Fruit fly (Drosophila melanogaster) whole organism, embryonic: ENCODE measurements around the gene miple2.

Source experiments
- Atf6 ChIP-seq: fragments of 200-800 bp; sonication (Bioruptor generic); IDR thresholded peaks from 2 replicates; pipeline ENCODE4 v1.3.6; 2022; ENCODE audit warnings: missing biosample characterization, missing genetic modification characterization
- B-H2 ChIP-seq: fragments of 200-800 bp; sonication (Bioruptor generic); optimal IDR thresholded peaks from 2 replicates; lab custom pipeline; 2018; ENCODE audit warnings: missing biosample characterization, mild to moderate bottlenecking, missing genetic modification characterization
- Bdp1 ChIP-seq: fragments of 200-800 bp; sonication (Bioruptor generic); optimal IDR thresholded peaks from 3 replicates; lab custom pipeline; 2016; ENCODE audit warnings: missing biosample characterization, missing genetic modification characterization
- BtbVII ChIP-seq: fragments of 200-800 bp; sonication (Bioruptor generic); optimal IDR thresholded peaks from 3 replicates; lab custom pipeline; 2017; ENCODE audit warnings: missing biosample characterization, mild to moderate bottlenecking, missing genetic modification characterization
- CG10431 ChIP-seq: fragments of 200-800 bp; sonication (Bioruptor generic); optimal IDR thresholded peaks from 3 replicates; lab custom pipeline; 2018; ENCODE audit warnings: missing biosample characterization, mild to moderate bottlenecking, missing genetic modification characterization
- CG11504 ChIP-seq: fragments of 200-800 bp; sonication (Bioruptor generic); optimal IDR thresholded peaks from 3 replicates; lab custom pipeline; 2019; ENCODE audit warnings: missing biosample characterization, mild to moderate bottlenecking, missing genetic modification characterization, moderate library complexity
- CG11696 ChIP-seq: fragments of 200-800 bp; sonication (Bioruptor generic); IDR thresholded peaks from 2 replicates; pipeline ENCODE4 v1.3.6; 2022; ENCODE audit warnings: missing biosample characterization, missing genetic modification characterization
- CG12391 ChIP-seq: fragments of 200-800 bp; sonication (Bioruptor generic); optimal IDR thresholded peaks from 3 replicates; lab custom pipeline; 2018; ENCODE audit warnings: missing biosample characterization, mild to moderate bottlenecking, missing genetic modification characterization, moderate library complexity
- CG12744 ChIP-seq: fragments of 200-800 bp; sonication (Bioruptor generic); optimal IDR thresholded peaks from 2 replicates; lab custom pipeline; 2016; ENCODE audit warnings: missing biosample characterization, missing genetic modification characterization
- CG13287 ChIP-seq: fragments of 200-800 bp; sonication (Bioruptor generic); IDR thresholded peaks from 2 replicates; pipeline ENCODE4 v1.3.6; 2022; ENCODE audit warnings: missing biosample characterization, missing genetic modification characterization; ENCODE audit not compliant: partially characterized antibody
- CG14441 ChIP-seq: fragments of 200-800 bp; sonication (Bioruptor generic); IDR thresholded peaks from 2 replicates; pipeline ENCODE4 v1.3.6; 2022; ENCODE audit warnings: missing biosample characterization, missing genetic modification characterization
- CG15696 ChIP-seq: fragments of 200-800 bp; sonication (Bioruptor generic); optimal IDR thresholded peaks from 2 replicates; lab custom pipeline; 2019; ENCODE audit warnings: missing biosample characterization, mild to moderate bottlenecking, missing genetic modification characterization, moderate library complexity
- CG1602 ChIP-seq: fragments of 200-800 bp; sonication (Bioruptor generic); optimal IDR thresholded peaks from 3 replicates; lab custom pipeline; 2016; ENCODE audit warnings: missing biosample characterization, missing genetic modification characterization
- CG17385 ChIP-seq: fragments of 200-800 bp; sonication (Bioruptor generic); optimal IDR thresholded peaks from 3 replicates; lab custom pipeline; 2018; ENCODE audit warnings: missing biosample characterization, mild to moderate bottlenecking, missing genetic modification characterization
- CG1832 ChIP-seq: fragments of 200-800 bp; sonication (Bioruptor generic); optimal IDR thresholded peaks from 2 replicates; lab custom pipeline; 2017; ENCODE audit warnings: missing biosample characterization, mild to moderate bottlenecking, missing genetic modification characterization, inconsistent platforms
- CG33557 ChIP-seq: fragments of 200-800 bp; sonication (Bioruptor generic); optimal IDR thresholded peaks from 2 replicates; lab custom pipeline; 2019; ENCODE audit warnings: missing biosample characterization, mild to moderate bottlenecking, missing genetic modification characterization, moderate library complexity
- CG6791 ChIP-seq: fragments of 200-800 bp; sonication (Bioruptor generic); IDR thresholded peaks from 3 replicates; pipeline ENCODE4 v1.3.6; 2022; ENCODE audit warnings: missing biosample characterization, missing genetic modification characterization; ENCODE audit not compliant: partially characterized antibody
- CG6813 ChIP-seq: fragments of 200-800 bp; sonication (Bioruptor generic); optimal IDR thresholded peaks from 2 replicates; lab custom pipeline; 2017; ENCODE audit warnings: missing biosample characterization, missing genetic modification characterization, mild to moderate bottlenecking, moderate library complexity, missing genetic modification reagents
- CG7786 ChIP-seq: fragments of 200-800 bp; sonication (Bioruptor generic); optimal IDR thresholded peaks from 2 replicates; lab custom pipeline; 2016; ENCODE audit warnings: missing biosample characterization, missing genetic modification characterization
- CG7987 ChIP-seq: fragments of 200-800 bp; sonication (Bioruptor generic); optimal IDR thresholded peaks from 2 replicates; lab custom pipeline; 2018; ENCODE audit warnings: missing biosample characterization, mild to moderate bottlenecking, missing genetic modification characterization, moderate library complexity
- CG8089 ChIP-seq: fragments of 200-800 bp; sonication (Bioruptor generic); optimal IDR thresholded peaks from 3 replicates; lab custom pipeline; 2016; ENCODE audit warnings: missing biosample characterization, missing genetic modification characterization
- CG9817 ChIP-seq: fragments of 200-800 bp; sonication (Bioruptor generic); optimal IDR thresholded peaks from 2 replicates; lab custom pipeline; 2018; ENCODE audit warnings: missing biosample characterization, mild to moderate bottlenecking, missing genetic modification characterization, moderate library complexity
- Chrac-16 ChIP-seq: fragments of 200-800 bp; sonication (Bioruptor generic); optimal IDR thresholded peaks from 3 replicates; lab custom pipeline; 2016; ENCODE audit warnings: missing biosample characterization, missing genetic modification characterization
- Fer3 ChIP-seq: fragments of 200-800 bp; sonication (Bioruptor generic); optimal IDR thresholded peaks from 2 replicates; lab custom pipeline; 2018; ENCODE audit warnings: missing biosample characterization, mild to moderate bottlenecking, missing genetic modification characterization, moderate library complexity
- H15 ChIP-seq: fragments of 200-800 bp; sonication (Bioruptor generic); IDR thresholded peaks from 3 replicates; pipeline ENCODE4 v1.3.6; 2022; ENCODE audit warnings: missing biosample characterization, missing genetic modification characterization
- Hr3 ChIP-seq: fragments of 200-800 bp; sonication (Bioruptor generic); optimal IDR thresholded peaks from 3 replicates; lab custom pipeline; 2016; ENCODE audit warnings: missing biosample characterization, missing genetic modification characterization
- Nf-YA ChIP-seq: fragments of 200-800 bp; sonication (Bioruptor generic); IDR thresholded peaks from 2 replicates; pipeline ENCODE4 v1.3.6; 2022; ENCODE audit warnings: missing biosample characterization, missing genetic modification characterization
- Side ChIP-seq: fragments of 200-800 bp; sonication (Bioruptor generic); optimal IDR thresholded peaks from 2 replicates; lab custom pipeline; 2016; ENCODE audit warnings: missing biosample characterization, missing genetic modification characterization
- Stat92E ChIP-seq, 3 experiments: fragments of >200 bp in 2 of 3; fragments of 200-800 bp in 1 of 3; sonication (Bioruptor generic) in 1 of 3; optimal IDR thresholded peaks; 2 replicates each; lab custom pipeline; 2017 to 2019; ENCODE audit warnings: missing biosample characterization in 3 of 3, missing genetic modification characterization in 3 of 3, mild to moderate bottlenecking in 1 of 3, moderate library complexity in 1 of 3
- ase ChIP-seq: fragments of 200-800 bp; sonication (Bioruptor generic); IDR thresholded peaks from 3 replicates; pipeline ENCODE4 v1.3.6; 2022; ENCODE audit warnings: missing biosample characterization, missing genetic modification characterization
- ato ChIP-seq: fragments of 200-800 bp; sonication (Bioruptor generic); IDR thresholded peaks from 2 replicates; pipeline ENCODE4 v1.3.6; 2022; ENCODE audit warnings: missing biosample characterization, missing genetic modification characterization; ENCODE audit not compliant: partially characterized antibody
- cas ChIP-seq: fragments of 200-800 bp; sonication (Bioruptor generic); IDR thresholded peaks from 2 replicates; pipeline ENCODE4 v1.3.6; 2022; ENCODE audit warnings: missing biosample characterization, missing genetic modification characterization
- crol ChIP-seq: fragments of 200-800 bp; sonication (Bioruptor generic); IDR thresholded peaks from 2 replicates; pipeline ENCODE4 v1.3.6; 2022; ENCODE audit warnings: missing biosample characterization, missing genetic modification characterization
- dan ChIP-seq: fragments of 200-800 bp; sonication (Bioruptor generic); IDR thresholded peaks from 2 replicates; pipeline ENCODE4 v1.3.6; 2022; ENCODE audit warnings: missing biosample characterization, missing genetic modification characterization
- fd64A ChIP-seq: fragments of 200-800 bp; sonication (Bioruptor generic); optimal IDR thresholded peaks from 3 replicates; lab custom pipeline; 2018; ENCODE audit warnings: missing biosample characterization, mild to moderate bottlenecking, missing genetic modification characterization
- ind ChIP-seq: fragments of 200-800 bp; sonication (Bioruptor generic); optimal IDR thresholded peaks from 3 replicates; lab custom pipeline; 2016; ENCODE audit warnings: missing biosample characterization, missing genetic modification characterization
- jumu ChIP-seq: fragments of 200-800 bp; sonication (Bioruptor generic); optimal IDR thresholded peaks from 3 replicates; lab custom pipeline; 2016; ENCODE audit warnings: missing biosample characterization, missing genetic modification characterization
- lola ChIP-seq, 3 experiments: fragments of >200 bp in 2 of 3; fragments of 200-800 bp in 1 of 3; sonication (Bioruptor generic) in 1 of 3; optimal IDR thresholded peaks; 2 replicates each; lab custom pipeline; 2017 to 2019; ENCODE audit warnings: missing biosample characterization in 3 of 3, missing genetic modification characterization in 3 of 3, mild to moderate bottlenecking in 1 of 3, moderate library complexity in 1 of 3
- luna ChIP-seq: fragments of 200-800 bp; sonication (Bioruptor generic); optimal IDR thresholded peaks from 2 replicates; lab custom pipeline; 2016; ENCODE audit warnings: missing biosample characterization, missing genetic modification characterization
- onecut ChIP-seq: fragments of 200-800 bp; sonication (Bioruptor generic); IDR thresholded peaks from 2 replicates; pipeline ENCODE4 v1.3.6; 2022; ENCODE audit warnings: missing biosample characterization, missing genetic modification characterization
- otp ChIP-seq: fragments of 200-800 bp; sonication (Bioruptor generic); IDR thresholded peaks from 3 replicates; pipeline ENCODE4, ENCODE4 v1.3.6; 2022; ENCODE audit warnings: missing biosample characterization, missing genetic modification characterization
- phol ChIP-seq: fragments of 200-800 bp; sonication (Bioruptor generic); optimal IDR thresholded peaks from 3 replicates; lab custom pipeline; 2018; ENCODE audit warnings: missing biosample characterization, mild to moderate bottlenecking, missing genetic modification characterization, moderate library complexity
- ranshi ChIP-seq: fragments of 200-800 bp; sonication (Bioruptor generic); IDR thresholded peaks from 2 replicates; pipeline ENCODE4 v1.3.6; 2022; ENCODE audit warnings: missing biosample characterization, missing genetic modification characterization
- sens ChIP-seq: fragments of 200-800 bp; sonication (Bioruptor generic); peaks from one replicate; lab custom pipeline; 2016; ENCODE audit warnings: missing biosample characterization, missing genetic modification characterization
- sima ChIP-seq: fragments of 200-800 bp; sonication (Bioruptor generic); optimal IDR thresholded peaks from 2 replicates; lab custom pipeline; 2016; ENCODE audit warnings: missing biosample characterization, missing genetic modification characterization
- sob ChIP-seq: fragments of 200-800 bp; sonication (Bioruptor generic); IDR thresholded peaks from 2 replicates; pipeline ENCODE4 v1.3.6; 2022; ENCODE audit warnings: missing biosample characterization, missing genetic modification characterization
- tgo ChIP-seq: fragments of 200-800 bp; sonication (Bioruptor generic); IDR thresholded peaks from 3 replicates; pipeline ENCODE4 v1.3.6; 2022; ENCODE audit warnings: missing biosample characterization, missing genetic modification characterization
- tio ChIP-seq: fragments of 200-800 bp; sonication (Bioruptor generic); optimal IDR thresholded peaks from 2 replicates; lab custom pipeline; 2017; ENCODE audit warnings: missing biosample characterization, missing genetic modification characterization, inconsistent platforms
- toy ChIP-seq: fragments of 200-800 bp; sonication (Bioruptor generic); IDR thresholded peaks from 2 replicates; pipeline ENCODE4 v1.3.6; 2022; ENCODE audit warnings: missing biosample characterization, missing genetic modification characterization

The miple2 gene

dm6 chr3L:264378-265151 is 6.4 kb upstream of the miple2 start, which contains the start of the genes Tudor-SN and mRpL17:
Gene Tudor-SN (minus strand): TSS chr3L:264380.
Gene mRpL17 (plus strand): TSS chr3L:264779.
- TF ChIP-seq B-H2 (GFP tag; lab: Kevin White, UChicago): peak; percentile 41
- TF ChIP-seq onecut (GFP tag; lab: Robert Waterston, UW): no peak
- no peak for TF ChIP-seq CG17385
- peak; percentile 79 for TF ChIP-seq sens (GFP tag; lab: Kevin White, UChicago)
- TF ChIP-seq CG1832 (GFP tag; lab: Kevin White, UChicago): no peak
- peak; percentile 98 for TF ChIP-seq CG6791 (GFP tag; lab: Robert Waterston, UW)
- TF ChIP-seq phol (tag; lab: Kevin White, UChicago): peak; percentile 67
- TF ChIP-seq luna (GFP tag; lab: Kevin White, UChicago): no peak
- TF ChIP-seq ase (GFP tag; lab: Robert Waterston, UW): no peak
- TF ChIP-seq H15: no peak
- peak; percentile 17 for TF ChIP-seq CG1602 (GFP tag; lab: Kevin White, UChicago)
- peak; percentile 21; the same call in 1 of the 3 replicates for TF ChIP-seq tgo (GFP tag; lab: Robert Waterston, UW)
- no peak for TF ChIP-seq Bdp1 (GFP tag; lab: Kevin White, UChicago)
- no peak for TF ChIP-seq Side (GFP tag; lab: Kevin White, UChicago)
- 0 out of 2 replicates have a peak, but pooled peaks have one; percentile 42 for TF ChIP-seq Atf6 (GFP tag; lab: Robert Waterston, UW)
- no peak for TF ChIP-seq sima
- no peak for TF ChIP-seq crol (GFP tag; lab: Robert Waterston, UW)
- TF ChIP-seq tio (GFP tag; lab: Kevin White, UChicago): no peak
- peak; percentile 37 for TF ChIP-seq CG9817 (tag; lab: Kevin White, UChicago)
- TF ChIP-seq CG7987 (GFP tag; lab: Kevin White, UChicago): no peak
- TF ChIP-seq dan: no peak
- TF ChIP-seq ind (GFP tag; lab: Kevin White, UChicago): peak; percentile 51
- no peak for TF ChIP-seq CG14441
- TF ChIP-seq sob (GFP tag; lab: Robert Waterston, UW): peak; percentile 48; the same call in 1 of the 2 replicates
- no peak for TF ChIP-seq toy (GFP tag; lab: Robert Waterston, UW)
- TF ChIP-seq fd64A (GFP tag; lab: Kevin White, UChicago): no peak
- peak in 1 of 3 experiments; percentile 55 for TF ChIP-seq lola (GFP tag; optimal IDR thresholded peaks at IDR 0.05; lab: Kevin White, UChicago)
- TF ChIP-seq CG6813 (GFP tag; lab: Kevin White, UChicago): no peak
- peak; percentile 65 for TF ChIP-seq Hr3 (GFP tag; lab: Kevin White, UChicago)
- TF ChIP-seq cas (GFP tag; lab: Robert Waterston, UW): no peak
- TF ChIP-seq Chrac-16: peak; percentile 40
- peak; percentile 43 for TF ChIP-seq CG33557 (GFP tag; lab: Kevin White, UChicago)
- no peak for TF ChIP-seq Nf-YA (GFP tag; lab: Robert Waterston, UW)
- TF ChIP-seq CG10431 (GFP tag; lab: Kevin White, UChicago): peak; percentile 54
- TF ChIP-seq Stat92E (GFP tag; optimal IDR thresholded peaks at IDR 0.05; lab: Kevin White, UChicago): no peak
- peak; percentile 64 for TF ChIP-seq CG11504 (tag; lab: Kevin White, UChicago)
- TF ChIP-seq ranshi (GFP tag; lab: Robert Waterston, UW): no peak
- TF ChIP-seq CG12391 (tag; lab: Kevin White, UChicago): peak; percentile 79
- no peak for TF ChIP-seq CG8089 (GFP tag; lab: Kevin White, UChicago)
- TF ChIP-seq ato: peak; percentile 95
- no peak for TF ChIP-seq Fer3 (tag; lab: Kevin White, UChicago)
- peak; percentile 40 for TF ChIP-seq CG15696 (tag; lab: Kevin White, UChicago)
- TF ChIP-seq CG7786 (GFP tag; lab: Kevin White, UChicago): no peak
- TF ChIP-seq CG11696: no peak
- peak; percentile 14 for TF ChIP-seq BtbVII (GFP tag; lab: Kevin White, UChicago)
- no peak for TF ChIP-seq otp (GFP tag; lab: Robert Waterston, UW)
- no peak for TF ChIP-seq jumu (GFP tag; lab: Kevin White, UChicago)
- TF ChIP-seq CG12744 (GFP tag; lab: Kevin White, UChicago): no peak
- peak; percentile 94 for TF ChIP-seq CG13287 (GFP tag; lab: Robert Waterston, UW)
